Worm (Caenorhabditis elegans) whole organism, L1 larva: ENCODE measurements around the gene C46F2.1.

Source experiments
- C16A3.4 ChIP-seq: fragments of 150-350 bp; optimal IDR thresholded peaks from 2 replicates; lab custom pipeline; 2014; ENCODE audit warnings: missing biosample characterization, missing genetic modification characterization
- Y116A8C.19 ChIP-seq: sonication (generic microtip); optimal IDR thresholded peaks from 2 replicates; lab custom pipeline; 2016; ENCODE audit warnings: missing compliant biosample characterization, missing genetic modification characterization, borderline replicate concordance
- aha-1 ChIP-seq: fragments of 150-350 bp; optimal IDR thresholded peaks from 2 replicates; lab custom pipeline; 2014; ENCODE audit warnings: missing biosample characterization, missing genetic modification characterization
- blmp-1 ChIP-seq: fragments of 150-350 bp; optimal IDR thresholded peaks from 2 replicates; lab custom pipeline; 2014; ENCODE audit warnings: missing biosample characterization, missing genetic modification characterization
- ceh-8 ChIP-seq: fragments of 200-800 bp; sonication (Bioruptor generic); optimal IDR thresholded peaks from 2 replicates; lab custom pipeline; 2018; ENCODE audit warnings: mild to moderate bottlenecking, missing genetic modification characterization, moderate library complexity, missing compliant biosample characterization
- ceh-90 ChIP-seq: sonication (generic microtip); optimal IDR thresholded peaks from 2 replicates; lab custom pipeline; 2016; ENCODE audit warnings: missing genetic modification characterization, missing compliant biosample characterization
- dpl-1 ChIP-seq, 3 experiments: fragments of 150-350 bp in 2 of 3; sonication (generic microtip) in 1 of 3; optimal IDR thresholded peaks; 2 replicates each; lab custom pipeline; 2014 to 2017; ENCODE audit warnings: missing biosample characterization in 3 of 3, missing genetic modification characterization in 3 of 3, missing genetic modification reagents in 3 of 3
- efl-1 ChIP-seq, 4 experiments: fragments of 150-350 bp; optimal IDR thresholded peaks in 3 of 4; peaks in 1 of 4; 1 replicate in 1 of 4; 2 replicates in 3 of 4; lab custom pipeline; 2014; ENCODE audit warnings: missing biosample characterization in 2 of 4, missing genetic modification characterization in 2 of 4, missing genetic modification reagents in 2 of 4
- egl-27 ChIP-seq, 2 experiments: fragments of 150-350 bp in 1 of 2; sonication (generic microtip); optimal IDR thresholded peaks; 3 replicates each; lab custom pipeline; 2017 to 2018; ENCODE audit warnings: missing biosample characterization in 2 of 2, missing genetic modification characterization in 2 of 2, missing genetic modification reagents in 2 of 2
- elt-2 ChIP-seq: sonication (generic microtip); optimal IDR thresholded peaks from 2 replicates; lab custom pipeline; 2016; ENCODE audit warnings: missing genetic modification characterization, mild to moderate bottlenecking, inconsistent platforms, missing compliant biosample characterization, missing genetic modification reagents
- elt-3 ChIP-seq, 6 experiments: fragments of 150-350 bp in 1 of 6; sonication (generic microtip); optimal IDR thresholded peaks; 2 replicates each; lab custom pipeline; 2017 to 2018; ENCODE audit warnings: missing biosample characterization in 6 of 6, missing genetic modification characterization in 6 of 6, inconsistent platforms in 1 of 6
- ets-5 ChIP-seq: fragments of 200-800 bp; sonication (Bioruptor generic); IDR thresholded peaks from 2 replicates; pipeline ENCODE4 v1.3.6; 2022; ENCODE audit warnings: missing genetic modification characterization, missing compliant biosample characterization
- fkh-4 ChIP-seq: sonication (generic microtip); optimal IDR thresholded peaks from 2 replicates; lab custom pipeline; 2016; ENCODE audit warnings: missing compliant biosample characterization, missing genetic modification characterization, borderline replicate concordance
- fkh-8 ChIP-seq: sonication (generic microtip); optimal IDR thresholded peaks from 2 replicates; lab custom pipeline; 2016; ENCODE audit warnings: mild to moderate bottlenecking, missing genetic modification characterization, missing compliant biosample characterization
- fos-1 ChIP-seq: fragments of 150-350 bp; optimal IDR thresholded peaks from 2 replicates; lab custom pipeline; 2014; ENCODE audit warnings: missing biosample characterization, missing genetic modification characterization
- grh-1 ChIP-seq: fragments of 200-800 bp; sonication (Bioruptor generic); IDR thresholded peaks from 2 replicates; pipeline ENCODE4 v1.3.6; 2022; ENCODE audit warnings: missing genetic modification reagents, missing genetic modification characterization, missing compliant biosample characterization
- hlh-17 ChIP-seq: fragments of 200-800 bp; sonication (Bioruptor generic); optimal IDR thresholded peaks from 2 replicates; lab custom pipeline; 2018; ENCODE audit warnings: missing genetic modification characterization, mild to moderate bottlenecking, missing compliant biosample characterization, moderate library complexity, borderline replicate concordance
- irx-1 ChIP-seq: sonication (generic microtip); optimal IDR thresholded peaks from 2 replicates; lab custom pipeline; 2016; ENCODE audit warnings: missing genetic modification characterization, missing compliant biosample characterization
- lin-35 ChIP-seq, 2 experiments: fragments of 150-350 bp; optimal IDR thresholded peaks; 2 replicates each; lab custom pipeline; 2014; ENCODE audit warnings: missing biosample characterization in 2 of 2, missing genetic modification characterization in 2 of 2, missing genetic modification reagents in 2 of 2
- lin-39 ChIP-seq: fragments of 150-350 bp; optimal IDR thresholded peaks from 2 replicates; lab custom pipeline; 2014; ENCODE audit warnings: missing biosample characterization, missing genetic modification reagents, missing genetic modification characterization
- lir-3 ChIP-seq: sonication (generic microtip); optimal IDR thresholded peaks from 2 replicates; lab custom pipeline; 2016; ENCODE audit warnings: mild to moderate bottlenecking, missing genetic modification characterization, moderate library complexity, missing compliant biosample characterization; ENCODE audit not compliant: poor library complexity
- mab-9 ChIP-seq: fragments of 200-800 bp; sonication (Bioruptor generic); IDR thresholded peaks from 2 replicates; pipeline ENCODE4 v1.3.6; 2022; ENCODE audit warnings: missing genetic modification reagents, missing genetic modification characterization, missing compliant biosample characterization
- mdl-1 ChIP-seq, 2 experiments: fragments of 150-350 bp; optimal IDR thresholded peaks; 2 replicates each; lab custom pipeline; 2014 to 2017; ENCODE audit warnings: missing biosample characterization in 2 of 2, missing genetic modification characterization in 2 of 2, inconsistent platforms in 1 of 2
- nhr-11 ChIP-seq: fragments of 150-350 bp; optimal IDR thresholded peaks from 2 replicates; lab custom pipeline; 2014; ENCODE audit warnings: missing biosample characterization, missing genetic modification characterization
- nhr-12 ChIP-seq: sonication (generic microtip); optimal IDR thresholded peaks from 2 replicates; lab custom pipeline; 2017; ENCODE audit warnings: missing biosample characterization, missing genetic modification characterization
- nhr-20 ChIP-seq: sonication (generic microtip); optimal IDR thresholded peaks from 2 replicates; lab custom pipeline; 2016; ENCODE audit warnings: mild to moderate bottlenecking, missing genetic modification characterization, missing compliant biosample characterization
- nhr-237 ChIP-seq: fragments of 150-350 bp; optimal IDR thresholded peaks from 2 replicates; lab custom pipeline; 2014; ENCODE audit warnings: missing biosample characterization, missing genetic modification characterization
- nhr-47 ChIP-seq: sonication (generic microtip); optimal IDR thresholded peaks from 2 replicates; lab custom pipeline; 2016; ENCODE audit warnings: mild to moderate bottlenecking, missing genetic modification characterization, moderate library complexity, missing compliant biosample characterization
- nhr-84 ChIP-seq: sonication (generic microtip); optimal IDR thresholded peaks from 2 replicates; lab custom pipeline; 2017; ENCODE audit warnings: missing biosample characterization, missing genetic modification characterization
- nhr-85 ChIP-seq: sonication (generic microtip); peaks from one replicate; lab custom pipeline; 2016; ENCODE audit warnings: missing genetic modification characterization, inconsistent platforms, missing compliant biosample characterization
- nhr-90 ChIP-seq: sonication (generic microtip); optimal IDR thresholded peaks from 2 replicates; lab custom pipeline; 2016; ENCODE audit warnings: mild to moderate bottlenecking, missing genetic modification characterization, missing compliant biosample characterization; ENCODE audit not compliant: poor library complexity
- pag-3 ChIP-seq: sonication (generic microtip); optimal IDR thresholded peaks from 2 replicates; lab custom pipeline; 2017; ENCODE audit warnings: missing genetic modification characterization, mild to moderate bottlenecking, missing compliant biosample characterization, antibody characterized with exemption, borderline replicate concordance; ENCODE audit not compliant: insufficient read depth
- pax-3 ChIP-seq: fragments of 200-800 bp; sonication (Bioruptor generic); optimal IDR thresholded peaks from 2 replicates; lab custom pipeline; 2018; ENCODE audit warnings: mild to moderate bottlenecking, missing genetic modification characterization, moderate library complexity, missing compliant biosample characterization
- pqm-1 ChIP-seq: sonication (generic microtip); optimal IDR thresholded peaks from 3 replicates; lab custom pipeline; 2017; ENCODE audit warnings: missing biosample characterization, missing genetic modification characterization
- snpc-4 ChIP-seq: fragments of 150-350 bp; optimal IDR thresholded peaks from 2 replicates; lab custom pipeline; 2014; ENCODE audit warnings: missing biosample characterization, missing genetic modification characterization
- sox-4 ChIP-seq: sonication (generic microtip); optimal IDR thresholded peaks from 2 replicates; lab custom pipeline; 2016; ENCODE audit warnings: missing genetic modification characterization, missing compliant biosample characterization
- sptf-1 ChIP-seq: fragments of 150-350 bp; optimal IDR thresholded peaks from 2 replicates; lab custom pipeline; 2014; ENCODE audit warnings: missing biosample characterization, missing genetic modification characterization
- sup-37 ChIP-seq: fragments of 200-800 bp; sonication (Bioruptor generic); optimal IDR thresholded peaks from 2 replicates; lab custom pipeline; 2018; ENCODE audit warnings: mild to moderate bottlenecking, missing genetic modification characterization, missing compliant biosample characterization
- swsn-7 ChIP-seq: sonication (generic microtip); optimal IDR thresholded peaks from 2 replicates; lab custom pipeline; 2016; ENCODE audit warnings: missing genetic modification characterization, missing compliant biosample characterization
- tbx-2 ChIP-seq: sonication (generic microtip); optimal IDR thresholded peaks from 2 replicates; lab custom pipeline; 2016; ENCODE audit warnings: missing genetic modification characterization, missing compliant biosample characterization
- unc-130 ChIP-seq: fragments of 150-350 bp; optimal IDR thresholded peaks from 2 replicates; lab custom pipeline; 2017; ENCODE audit warnings: missing biosample characterization, missing genetic modification characterization, inconsistent platforms
- unc-86 ChIP-seq: sonication (generic microtip); optimal IDR thresholded peaks from 2 replicates; lab custom pipeline; 2016; ENCODE audit warnings: missing genetic modification characterization, missing compliant biosample characterization
- unc-98 ChIP-seq: fragments of 200-800 bp; sonication (Bioruptor generic); IDR thresholded peaks from 2 replicates; pipeline ENCODE4 v1.3.6; 2022; ENCODE audit warnings: missing genetic modification characterization, missing compliant biosample characterization
- vab-15 ChIP-seq: sonication (generic microtip); optimal IDR thresholded peaks from 2 replicates; lab custom pipeline; 2017; ENCODE audit warnings: missing genotype, mild to moderate bottlenecking, missing genetic modification characterization, missing compliant biosample characterization
- zag-1 ChIP-seq: fragments of 150-350 bp; optimal IDR thresholded peaks from 2 replicates; lab custom pipeline; 2014; ENCODE audit warnings: missing biosample characterization, missing genetic modification characterization
- zip-4 ChIP-seq: fragments of 200-800 bp; sonication (Bioruptor generic); optimal IDR thresholded peaks from 2 replicates; lab custom pipeline; 2018; ENCODE audit warnings: mild to moderate bottlenecking, missing genetic modification characterization, moderate library complexity, missing compliant biosample characterization
- ztf-4 ChIP-seq: fragments of 150-350 bp; optimal IDR thresholded peaks from 2 replicates; lab custom pipeline; 2014; ENCODE audit warnings: missing biosample characterization, missing genetic modification characterization

C46F2.1 gene

DNA sequence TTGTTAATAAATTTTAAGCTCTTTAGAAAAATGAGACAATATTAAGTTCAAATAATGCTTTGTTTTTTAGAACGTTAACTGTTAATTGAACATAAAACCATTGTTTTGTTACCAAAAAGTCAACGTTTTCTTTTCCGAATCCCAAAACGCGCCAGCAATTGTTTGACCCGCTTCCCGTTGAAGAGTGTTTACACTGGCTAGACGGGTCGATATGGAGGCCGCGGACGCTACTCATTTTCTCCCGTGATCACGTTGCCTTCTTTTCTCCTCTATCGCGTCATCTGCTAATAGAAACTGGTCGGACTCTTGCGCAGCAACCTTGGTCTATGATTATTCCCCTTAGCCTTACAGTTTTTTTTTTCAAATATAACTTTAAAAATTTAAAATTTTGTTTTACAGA, 48.8 kb upstream of the C46F2.1 start, which contains the start of gene C34D10.1 (continued):
- TF ChIP-seq unc-130 (tag; lab: Kevin White, UChicago): peak; percentile 87
- TF ChIP-seq aha-1 (tag; lab: Kevin White, UChicago): no peak
- peak; percentile 79 for TF ChIP-seq C16A3.4
- no peak for TF ChIP-seq mab-9 (GFP tag; lab: Robert Waterston, UW)
- TF ChIP-seq zip-4 (GFP tag; lab: Kevin White, UChicago): no peak
- TF ChIP-seq zag-1 (tag; lab: Kevin White, UChicago): no peak
- peak; percentile 37 for TF ChIP-seq unc-86 (tag; lab: Kevin White, UChicago)
- TF ChIP-seq lir-3: no peak
- TF ChIP-seq blmp-1 (tag; lab: Kevin White, UChicago): peak; percentile 85
- no peak for TF ChIP-seq unc-98 (GFP tag; lab: Robert Waterston, UW)
- no peak for TF ChIP-seq sptf-1 (tag; lab: Kevin White, UChicago)
- peak; percentile 16 for TF ChIP-seq irx-1
- TF ChIP-seq hlh-17 (GFP tag; lab: Kevin White, UChicago): no peak
- peak; percentile 78 for TF ChIP-seq swsn-7
- no peak for TF ChIP-seq pag-3 (tag; lab: Kevin White, UChicago)
- no peak for TF ChIP-seq Y116A8C.19 (tag; lab: Kevin White, UChicago)
- no peak for TF ChIP-seq egl-27 (tag; optimal IDR thresholded peaks at IDR 0.05; lab: Kevin White, UChicago)
- no peak for TF ChIP-seq nhr-237 (tag; lab: Kevin White, UChicago)
- peak; percentile 71 for TF ChIP-seq grh-1 (GFP tag; lab: Robert Waterston, UW)
- no peak for TF ChIP-seq nhr-12 (tag; lab: Kevin White, UChicago)
- peak; percentile 91 for TF ChIP-seq nhr-85 (tag; lab: Kevin White, UChicago)
- TF ChIP-seq ztf-4 (tag; lab: Kevin White, UChicago): no peak
- peak; percentile 80 for TF ChIP-seq tbx-2 (tag; lab: Kevin White, UChicago)
- TF ChIP-seq fos-1 (tag; lab: Kevin White, UChicago): peak; percentile 5
- TF ChIP-seq nhr-47 (tag; lab: Kevin White, UChicago): peak; percentile 71
- no peak for TF ChIP-seq elt-2 (tag; lab: Kevin White, UChicago)
- TF ChIP-seq fkh-8: peak; percentile 60
- peak in 3 of 6 experiments; percentile 38 to 53 (median 51) for TF ChIP-seq elt-3 (tag; optimal IDR thresholded peaks at IDR 0.05; lab: Kevin White, UChicago)
- no peak for TF ChIP-seq sox-4
- no peak for TF ChIP-seq ceh-8 (GFP tag; lab: Kevin White, UChicago)
- no peak for TF ChIP-seq nhr-84 (tag; lab: Kevin White, UChicago)
- TF ChIP-seq, all 84 proteins: peak for 37

DNA sequence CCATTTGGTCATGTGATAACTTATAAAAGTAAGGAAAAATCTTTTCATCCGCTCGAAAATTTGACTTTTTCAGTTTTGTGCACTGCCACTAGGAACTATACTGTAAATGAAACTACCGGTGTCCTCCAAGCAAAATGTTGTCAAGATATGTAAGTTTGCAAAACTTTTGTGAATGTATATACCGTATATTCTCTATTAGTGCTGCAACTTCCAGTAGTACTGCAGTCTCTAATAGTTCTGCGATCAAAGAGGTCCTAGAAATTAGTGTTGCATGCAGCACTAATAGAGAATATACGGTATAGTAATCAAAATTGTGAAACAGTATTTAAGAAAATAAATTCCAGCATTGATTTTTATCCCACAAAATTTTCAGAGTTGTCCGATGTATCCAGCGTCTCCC, 47.8 kb upstream of the C46F2.1 start:
- no peak for TF ChIP-seq fkh-4 (tag; lab: Kevin White, UChicago)
- TF ChIP-seq C16A3.4: no peak
- TF ChIP-seq nhr-12 (tag; lab: Kevin White, UChicago): no peak
- no peak for TF ChIP-seq nhr-85 (tag; lab: Kevin White, UChicago)
- TF ChIP-seq pqm-1: no peak
- TF ChIP-seq pag-3 (tag; lab: Kevin White, UChicago): no peak

DNA sequence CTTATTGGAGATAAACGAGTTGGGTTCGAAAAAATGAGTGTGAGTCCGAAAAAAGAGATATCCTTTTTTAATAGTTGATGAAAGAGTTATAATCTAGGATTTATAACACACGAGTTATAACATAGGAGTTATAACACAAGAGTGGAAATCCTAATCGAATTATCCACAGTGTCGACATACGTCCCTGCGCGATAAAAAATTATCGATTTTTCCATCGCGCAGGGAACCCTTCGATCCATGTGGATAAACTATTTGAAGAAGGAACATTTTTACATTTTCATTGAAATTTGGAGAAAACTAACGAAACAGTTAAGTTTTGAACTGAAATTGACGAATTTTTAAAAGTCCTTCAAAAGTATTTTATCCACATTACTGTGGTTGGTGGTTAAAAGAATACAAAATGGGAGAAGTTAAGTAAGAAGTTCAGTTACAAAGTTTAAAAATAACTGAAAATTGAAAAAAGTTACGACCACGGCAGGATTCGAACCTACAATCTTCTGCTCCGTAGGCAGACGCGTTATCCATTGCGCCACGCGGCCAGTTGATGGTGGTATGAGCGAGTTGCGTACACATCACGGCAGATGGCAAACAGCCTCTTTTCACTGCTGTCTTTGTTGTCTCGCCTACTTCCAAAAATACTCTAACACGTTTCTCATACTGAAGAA, 41.5 kb upstream of the C46F2.1 start:
- TF ChIP-seq snpc-4: peak; percentile 91
- peak; percentile 65 for TF ChIP-seq vab-15 (tag; lab: Kevin White, UChicago)
- peak; percentile 95 for TF ChIP-seq pax-3 (tag; lab: Kevin White, UChicago)
- TF ChIP-seq pag-3 (tag; lab: Kevin White, UChicago): no peak
- peak; percentile 42 to 86 for TF ChIP-seq mdl-1 (tag; optimal IDR thresholded peaks at IDR 0.05; lab: Kevin White, UChicago)
- peak; percentile 31 to 60 (median 53) for TF ChIP-seq dpl-1 (GFP tag; optimal IDR thresholded peaks at IDR 0.05; lab: Kevin White, UChicago)
- TF ChIP-seq efl-1 (optimal IDR thresholded peaks at IDR 0.05; lab: Kevin White, UChicago): peak; percentile 85 to 89
- peak; percentile 73 to 97 for TF ChIP-seq efl-1 (GFP tag; optimal IDR thresholded peaks at IDR 0.05 in 1 of 2; lab: Kevin White, UChicago)
- TF ChIP-seq ceh-90: peak; percentile 69
- TF ChIP-seq elt-2 (tag; lab: Kevin White, UChicago): peak; percentile 96
- TF ChIP-seq tbx-2 (tag; lab: Kevin White, UChicago): peak; percentile 99
- TF ChIP-seq lin-39 (tag; lab: Kevin White, UChicago): peak; percentile 99
- TF ChIP-seq nhr-90: peak; percentile 100
- peak; percentile 99 for TF ChIP-seq nhr-20 (tag; lab: Kevin White, UChicago)
- peak; percentile 97 for TF ChIP-seq mab-9 (GFP tag; lab: Robert Waterston, UW)
- TF ChIP-seq lin-35 (GFP tag; optimal IDR thresholded peaks at IDR 0.05; lab: Kevin White, UChicago): peak; percentile 63 to 91
- no peak for TF ChIP-seq ets-5 (GFP tag; lab: Robert Waterston, UW)
- TF ChIP-seq sup-37 (GFP tag; lab: Kevin White, UChicago): peak; percentile 95
- TF ChIP-seq nhr-237 (tag; lab: Kevin White, UChicago): peak; percentile 96
- TF ChIP-seq nhr-11 (tag; lab: Kevin White, UChicago): peak; percentile 99
